Worm (Caenorhabditis elegans) whole organism, young adult: ENCODE data around the gene K10D11.2.

Experiments used
- B0336.3 ChIP-seq: fragments of 200-800 bp; sonication (Bioruptor generic); IDR thresholded peaks from 2 replicates; pipeline ENCODE4 v1.3.6; 2022; ENCODE audit warnings: missing genetic modification characterization, missing compliant biosample characterization
- C06A6.2 ChIP-seq: fragments of 200-800 bp; sonication (Bioruptor generic); conservative IDR thresholded peaks from 2 replicates; pipeline ENCODE4 v1.3.6; 2022; ENCODE audit warnings: missing genetic modification characterization, missing compliant biosample characterization
- D2030.7 ChIP-seq: fragments of 200-800 bp; sonication (Bioruptor generic); IDR thresholded peaks from 2 replicates; pipeline ENCODE4 v1.3.6; 2022; ENCODE audit warnings: missing genetic modification reagents, missing genetic modification characterization, missing compliant biosample characterization
- F22D6.2 ChIP-seq: sonication (generic microtip); optimal IDR thresholded peaks from 2 replicates; lab custom pipeline; 2016; ENCODE audit warnings: mild to moderate bottlenecking, missing genetic modification characterization, missing compliant biosample characterization
- F33H1.4 ChIP-seq: fragments of 200-800 bp; sonication (Bioruptor generic); IDR thresholded peaks from 2 replicates; pipeline ENCODE4 v1.3.6; 2022; ENCODE audit warnings: missing genetic modification reagents, missing genetic modification characterization, missing compliant biosample characterization
- Y53F4B.3 ChIP-seq: fragments of 200-800 bp; sonication (Bioruptor generic); IDR thresholded peaks from 2 replicates; pipeline ENCODE4 v1.3.6; 2022; ENCODE audit warnings: missing genetic modification reagents, missing genetic modification characterization, missing compliant biosample characterization
- Y79H2A.3 ChIP-seq: fragments of 200-800 bp; sonication (Bioruptor generic); conservative IDR thresholded peaks from 2 replicates; pipeline ENCODE4 v1.3.6; 2022; ENCODE audit warnings: missing genetic modification reagents, missing genetic modification characterization, missing compliant biosample characterization
- ZK185.1 ChIP-seq: sonication (generic microtip); optimal IDR thresholded peaks from 2 replicates; lab custom pipeline; 2016; ENCODE audit warnings: mild to moderate bottlenecking, missing genetic modification characterization, missing compliant biosample characterization; ENCODE audit not compliant: poor library complexity, severe bottlenecking
- aptf-3 ChIP-seq: fragments of 200-800 bp; sonication (Bioruptor generic); IDR thresholded peaks from 2 replicates; pipeline ENCODE4 v1.3.6; 2022; ENCODE audit warnings: missing genetic modification characterization, missing compliant biosample characterization
- athp-1 ChIP-seq: sonication (generic microtip); optimal IDR thresholded peaks from 2 replicates; lab custom pipeline; 2017; ENCODE audit warnings: mild to moderate bottlenecking, missing genetic modification characterization, missing compliant biosample characterization
- attf-3 ChIP-seq: fragments of 200-800 bp; sonication (Bioruptor generic); conservative IDR thresholded peaks from 2 replicates; pipeline ENCODE4 v1.3.6; 2022; ENCODE audit warnings: missing genetic modification reagents, missing genetic modification characterization, missing compliant biosample characterization
- bed-1 ChIP-seq: fragments of 200-800 bp; sonication (Bioruptor generic); IDR thresholded peaks from 2 replicates; pipeline ENCODE4 v1.3.6; 2022; ENCODE audit warnings: missing genetic modification reagents, missing genetic modification characterization, missing compliant biosample characterization
- bed-2 ChIP-seq: fragments of 200-800 bp; sonication (Bioruptor generic); IDR thresholded peaks from 2 replicates; pipeline ENCODE4 v1.3.6; 2022; ENCODE audit warnings: missing genetic modification reagents, missing genetic modification characterization, missing compliant biosample characterization
- cebp-1 ChIP-seq, 2 experiments: fragments of 200-800 bp in 1 of 2; sonication (Bioruptor generic) in 1 of 2; sonication (generic microtip) in 1 of 2; IDR thresholded peaks in 1 of 2; optimal IDR thresholded peaks in 1 of 2; 2 replicates each; pipeline versions ENCODE4 v1.3.6 to Lab custom; 2017 to 2022; ENCODE audit warnings: missing compliant biosample characterization in 2 of 2, missing genetic modification characterization in 2 of 2, mild to moderate bottlenecking in 1 of 2, missing genetic modification reagents in 1 of 2, moderate library complexity in 1 of 2
- ceh-27 ChIP-seq: fragments of 200-800 bp; sonication (Bioruptor generic); optimal IDR thresholded peaks from 2 replicates; lab custom pipeline; 2018; ENCODE audit warnings: mild to moderate bottlenecking, missing genetic modification characterization, moderate library complexity, missing compliant biosample characterization
- ceh-91 ChIP-seq: fragments of 200-800 bp; sonication (Bioruptor generic); IDR thresholded peaks from 2 replicates; pipeline ENCODE4 v1.3.6; 2022; ENCODE audit warnings: missing genetic modification reagents, missing genetic modification characterization, missing compliant biosample characterization
- chd-7 ChIP-seq: sonication (generic microtip); optimal IDR thresholded peaks from 2 replicates; lab custom pipeline; 2016; ENCODE audit warnings: mild to moderate bottlenecking, missing genetic modification characterization, moderate library complexity, missing compliant biosample characterization
- egl-18 ChIP-seq: fragments of 200-800 bp; sonication (Bioruptor generic); IDR thresholded peaks from 2 replicates; pipeline ENCODE4 v1.3.6; 2022; ENCODE audit warnings: missing genetic modification reagents, missing genetic modification characterization, missing compliant biosample characterization
- egrh-3 ChIP-seq: fragments of 200-800 bp; sonication (Bioruptor generic); IDR thresholded peaks from 2 replicates; pipeline ENCODE4 v1.3.6; 2022; ENCODE audit warnings: missing genetic modification reagents, missing genetic modification characterization, missing compliant biosample characterization
- him-1 ChIP-seq: sonication (generic microtip); optimal IDR thresholded peaks from 2 replicates; lab custom pipeline; 2016; ENCODE audit warnings: missing genotype, missing genetic modification reagents, missing genetic modification characterization, missing compliant biosample characterization
- hmg-1.2 ChIP-seq: fragments of 200-800 bp; sonication (Bioruptor generic); IDR thresholded peaks from 2 replicates; pipeline ENCODE4 v1.3.6; 2022; ENCODE audit warnings: missing genetic modification reagents, missing genetic modification characterization, missing compliant biosample characterization
- lag-1 ChIP-seq: fragments of 200-800 bp; sonication (Bioruptor generic); IDR thresholded peaks from 2 replicates; pipeline ENCODE4 v1.3.6; 2022; ENCODE audit warnings: missing genetic modification reagents, missing genetic modification characterization, missing compliant biosample characterization
- let-526 ChIP-seq: fragments of 200-800 bp; sonication (Bioruptor generic); IDR thresholded peaks from 2 replicates; pipeline ENCODE4 v1.3.6; 2022; ENCODE audit warnings: missing genetic modification reagents, missing genetic modification characterization, missing compliant biosample characterization
- lin-26 ChIP-seq: fragments of 200-800 bp; sonication (Bioruptor generic); IDR thresholded peaks from 2 replicates; pipeline ENCODE4 v1.3.6; 2022; ENCODE audit warnings: missing genetic modification reagents, missing genetic modification characterization, missing compliant biosample characterization
- lin-54 ChIP-seq: fragments of 200-800 bp; sonication (Bioruptor generic); optimal IDR thresholded peaks from 2 replicates; lab custom pipeline; 2018; ENCODE audit warnings: mild to moderate bottlenecking, missing genetic modification characterization, missing compliant biosample characterization
- lir-1 ChIP-seq: fragments of 200-800 bp; sonication (Bioruptor generic); conservative IDR thresholded peaks from 2 replicates; pipeline ENCODE4 v1.3.6; 2022; ENCODE audit warnings: missing genetic modification reagents, missing genetic modification characterization, missing compliant biosample characterization
- madf-10 ChIP-seq: sonication (generic microtip); optimal IDR thresholded peaks from 2 replicates; lab custom pipeline; 2016; ENCODE audit warnings: mild to moderate bottlenecking, missing genetic modification characterization, missing compliant biosample characterization
- mxl-1 ChIP-seq: sonication (generic microtip); optimal IDR thresholded peaks from 2 replicates; lab custom pipeline; 2016; ENCODE audit warnings: missing genetic modification characterization, missing compliant biosample characterization
- nfya-1 ChIP-seq: sonication (generic microtip); optimal IDR thresholded peaks from 2 replicates; lab custom pipeline; 2017; ENCODE audit warnings: antibody characterized with exemption, missing compliant biosample characterization, missing genetic modification characterization, borderline replicate concordance; ENCODE audit not compliant: insufficient read depth
- nhr-120 ChIP-seq: fragments of 200-800 bp; sonication (Bioruptor generic); IDR thresholded peaks from 2 replicates; pipeline ENCODE4 v1.3.6; 2022; ENCODE audit warnings: missing genetic modification characterization, missing compliant biosample characterization
- nhr-179 ChIP-seq: sonication (generic microtip); optimal IDR thresholded peaks from 2 replicates; lab custom pipeline; 2016; ENCODE audit warnings: mild to moderate bottlenecking, missing genetic modification characterization, missing compliant biosample characterization
- nhr-90 ChIP-seq: sonication (generic microtip); optimal IDR thresholded peaks from 2 replicates; lab custom pipeline; 2016; ENCODE audit warnings: missing genotype, mild to moderate bottlenecking, missing genetic modification characterization, missing compliant biosample characterization
- pha-4 ChIP-seq: fragments of 150-350 bp; sonication (generic microtip); optimal IDR thresholded peaks from 2 replicates; lab custom pipeline; 2014; ENCODE audit warnings: missing biosample characterization, missing genetic modification reagents, missing genetic modification characterization
- rcor-1 ChIP-seq: fragments of 200-800 bp; sonication (Bioruptor generic); IDR thresholded peaks from 2 replicates; pipeline ENCODE4 v1.3.6; 2022; ENCODE audit warnings: missing genetic modification reagents, missing genetic modification characterization, missing compliant biosample characterization
- snpc-4 ChIP-seq, 5 experiments: fragments of 150-350 bp in 1 of 5; sonication (generic microtip) in 4 of 5; optimal IDR thresholded peaks; 2 replicates each; lab custom pipeline; 2014 to 2018; ENCODE audit warnings: missing genetic modification characterization in 5 of 5, missing biosample characterization in 3 of 5, antibody characterized with exemption in 2 of 5, mild to moderate bottlenecking in 2 of 5, missing compliant biosample characterization in 2 of 5, missing genotype in 2 of 5, moderate library complexity in 2 of 5, missing genetic modification reagents in 1 of 5
- somi-1 ChIP-seq: fragments of 200-800 bp; sonication (Bioruptor generic); optimal IDR thresholded peaks from 2 replicates; lab custom pipeline; 2018; ENCODE audit warnings: mild to moderate bottlenecking, missing genetic modification characterization, missing compliant biosample characterization
- tlf-1 ChIP-seq: fragments of 200-800 bp; sonication (Bioruptor generic); optimal IDR thresholded peaks from 2 replicates; lab custom pipeline; 2018; ENCODE audit warnings: mild to moderate bottlenecking, missing genetic modification characterization, missing compliant biosample characterization
- xnd-1 ChIP-seq: sonication (generic microtip); optimal IDR thresholded peaks from 2 replicates; lab custom pipeline; 2016; ENCODE audit warnings: missing genotype, missing genetic modification reagents, missing genetic modification characterization, missing compliant biosample characterization
- zfh-2 ChIP-seq: fragments of 200-800 bp; sonication (Bioruptor generic); conservative IDR thresholded peaks from 2 replicates; pipeline ENCODE4 v1.3.6; 2022; ENCODE audit warnings: missing genetic modification reagents, missing genetic modification characterization, missing compliant biosample characterization
- zim-3 ChIP-seq: sonication (generic microtip); optimal IDR thresholded peaks from 2 replicates; lab custom pipeline; 2017; ENCODE audit warnings: mild to moderate bottlenecking, missing genetic modification characterization, moderate library complexity, missing compliant biosample characterization
- ztf-18 ChIP-seq: sonication (generic microtip); optimal IDR thresholded peaks from 2 replicates; lab custom pipeline; 2016; ENCODE audit warnings: missing genotype, mild to moderate bottlenecking, missing genetic modification characterization, missing compliant biosample characterization
- ztf-28 ChIP-seq: fragments of 200-800 bp; sonication (Bioruptor generic); IDR thresholded peaks from 2 replicates; pipeline ENCODE4 v1.3.6; 2022; ENCODE audit warnings: missing genetic modification reagents, missing genetic modification characterization, missing compliant biosample characterization
- ztf-3 ChIP-seq: fragments of 200-800 bp; sonication (Bioruptor generic); optimal IDR thresholded peaks from 2 replicates; lab custom pipeline; 2018; ENCODE audit warnings: mild to moderate bottlenecking, missing genetic modification characterization, missing compliant biosample characterization

K10D11.2 gene

ce11 chrIV:13022892-13023291 is 44.1 kb downstream of the K10D11.2 start (continued):
- TF ChIP-seq somi-1 (GFP tag; lab: Kevin White, UChicago) (no peak), egrh-3 (GFP tag; lab: Robert Waterston, UW) (peak; percentile 42; the same call in 1 of the 2 replicates), pha-4 (no peak), snpc-4 (GFP tag; optimal IDR thresholded peaks at IDR 0.05; lab: Kevin White, UChicago) (no peak), snpc-4 (tag; optimal IDR thresholded peaks at IDR 0.05; lab: Kevin White, UChicago) (no peak), nhr-90 (tag; lab: Kevin White, UChicago) (no peak), F33H1.4 (no peak), zfh-2 (GFP tag; lab: Robert Waterston, UW) (peak; percentile 90), Y53F4B.3 (GFP tag; lab: Robert Waterston, UW) (no peak), xnd-1 (tag; lab: Kevin White, UChicago) (no peak), lir-1 (GFP tag; lab: Robert Waterston, UW) (no peak), athp-1 (no peak)

- TF ChIP-seq egl-18, result 0 out of 2 replicates have a peak, but pooled peaks have one; percentile 12
- TF ChIP-seq rcor-1 (GFP tag; lab: Robert Waterston, UW), result 0 out of 2 replicates have a peak, but pooled peaks have one; percentile 14
- peak; percentile 14 for TF ChIP-seq ceh-27 (GFP tag; lab: Kevin White, UChicago)
- no peak for TF ChIP-seq cebp-1 (GFP tag; IDR thresholded peaks at IDR 0.05; lab: Robert Waterston, UW)
- peak; percentile 5 for TF ChIP-seq cebp-1 (tag; optimal IDR thresholded peaks at IDR 0.05; lab: Kevin White, UChicago)
- TF ChIP-seq aptf-3 (GFP tag; lab: Robert Waterston, UW), result no peak
- TF ChIP-seq him-1 (tag; lab: Kevin White, UChicago), result no peak
- TF ChIP-seq F33H1.4, result no peak
- peak; percentile 54; the same call in 1 of the 2 replicates for TF ChIP-seq zfh-2 (GFP tag; lab: Robert Waterston, UW)
- TF ChIP-seq, all 124 proteins: peak for 5
These were observed 47.1 kb downstream of the K10D11.2 start for ce11 chrIV:13025853-13026343.

ce11 chrIV:13026762-13027161 is 48.0 kb downstream of the K10D11.2 start:
- no peak for TF ChIP-seq xnd-1 (tag; lab: Kevin White, UChicago)
- no peak for TF ChIP-seq lag-1 (GFP tag; lab: Robert Waterston, UW)
- no peak for TF ChIP-seq ztf-3 (GFP tag; lab: Kevin White, UChicago)
- peak; percentile 3 for TF ChIP-seq madf-10
- peak; percentile 64 for TF ChIP-seq chd-7
- no peak for TF ChIP-seq lin-26 (GFP tag; lab: Robert Waterston, UW)
- TF ChIP-seq ZK185.1 (tag; lab: Kevin White, UChicago), result no peak
- TF ChIP-seq F22D6.2 (tag; lab: Kevin White, UChicago), result no peak
- no peak for TF ChIP-seq attf-3 (GFP tag; lab: Robert Waterston, UW)
- no peak for TF ChIP-seq ztf-28 (GFP tag; lab: Robert Waterston, UW)
- TF ChIP-seq C06A6.2 (GFP tag; lab: Robert Waterston, UW), result no peak
- no peak for TF ChIP-seq hmg-1.2
- no peak for TF ChIP-seq nhr-120 (GFP tag; lab: Robert Waterston, UW)
- TF ChIP-seq ztf-18 (tag; lab: Kevin White, UChicago), result no peak
- TF ChIP-seq nfya-1 (tag; lab: Kevin White, UChicago), result no peak
- peak; percentile 18 for TF ChIP-seq tlf-1 (GFP tag; lab: Kevin White, UChicago)
- no peak for TF ChIP-seq bed-1 (GFP tag; lab: Robert Waterston, UW)
- 0 out of 2 replicates have a peak, but pooled peaks have one; percentile 38 for TF ChIP-seq let-526 (GFP tag; lab: Robert Waterston, UW)
- no peak for TF ChIP-seq nhr-179 (tag; lab: Kevin White, UChicago)
- no peak for TF ChIP-seq bed-2 (GFP tag; lab: Robert Waterston, UW)
- no peak for TF ChIP-seq D2030.7 (GFP tag; lab: Robert Waterston, UW)
- TF ChIP-seq zim-3 (tag; lab: Kevin White, UChicago), result no peak
- no peak for TF ChIP-seq Y79H2A.3 (GFP tag; lab: Robert Waterston, UW)
- TF ChIP-seq mxl-1 (tag; lab: Kevin White, UChicago), result no peak
- peak; percentile 51; the same call in 1 of the 2 replicates for TF ChIP-seq B0336.3 (GFP tag; lab: Robert Waterston, UW)
- TF ChIP-seq aptf-3 (GFP tag; lab: Robert Waterston, UW), result no peak
- TF ChIP-seq cebp-1 (GFP tag; IDR thresholded peaks at IDR 0.05; lab: Robert Waterston, UW), result no peak
- peak; percentile 9 for TF ChIP-seq cebp-1 (tag; optimal IDR thresholded peaks at IDR 0.05; lab: Kevin White, UChicago)
- no peak for TF ChIP-seq Y53F4B.3 (GFP tag; lab: Robert Waterston, UW)
- TF ChIP-seq ceh-91 (GFP tag; lab: Robert Waterston, UW), result no peak
- no peak for TF ChIP-seq lin-54 (GFP tag; lab: Kevin White, UChicago)
